Worm (Caenorhabditis elegans): ENCODE results near the gene F14D7.6.

DNA sequence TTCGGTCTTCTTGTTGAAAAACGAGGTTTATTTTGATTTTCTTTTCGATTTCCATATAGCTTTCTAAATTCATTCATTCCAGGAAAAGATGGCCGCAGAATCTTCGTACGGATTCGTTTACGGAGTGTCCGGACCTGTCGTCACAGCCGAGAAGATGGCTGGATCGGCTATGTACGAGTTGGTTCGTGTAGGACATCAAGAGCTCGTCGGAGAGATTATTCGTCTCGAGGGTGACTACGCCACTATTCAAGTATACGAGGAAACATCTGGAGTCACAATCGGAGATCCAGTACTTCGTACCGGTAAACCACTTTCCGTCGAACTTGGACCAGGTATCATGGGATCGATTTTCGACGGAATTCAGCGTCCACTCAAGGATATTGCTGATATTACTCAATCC, 50.4 kb downstream of the F14D7.6 start, which contains the start of gene vha-13:
- no peak for TF ChIP-seq attf-5 (GFP tag; optimal IDR thresholded peaks at IDR 0.05)
- no peak for TF ChIP-seq nfyb-1 (GFP tag; IDR thresholded peaks at IDR 0.05)
- no peak for TF ChIP-seq lin-35 (GFP tag; optimal IDR thresholded peaks at IDR 0.05)
- no peak for TF ChIP-seq ets-4 (GFP tag; optimal IDR thresholded peaks at IDR 0.05)
- TF ChIP-seq efl-1 (GFP tag; optimal IDR thresholded peaks at IDR 0.05): no peak
- no peak for TF ChIP-seq nhr-90 (tag; optimal IDR thresholded peaks at IDR 0.05)
- TF ChIP-seq zim-3 (tag; optimal IDR thresholded peaks at IDR 0.05): no peak
- no peak for TF ChIP-seq mes-4 (tag; optimal IDR thresholded peaks at IDR 0.05)
- no peak for TF ChIP-seq Y95B8A.8 (GFP tag; IDR thresholded peaks at IDR 0.05)

All from whole organism, young adult.